Comparison of ENCODE assay signal across 3 fruit fly cellular contexts in genomic region chr2L:3100812-3101211, dm6.
A peak's percentile ranks its signal among the peaks of the same experiment; 100 is the strongest.
TF ChIP-seq lines count a peak whose summit lies in the region.

No protein-coding gene starts in this region.

- no peak for TF ChIP-seq CTCF in whole organism, embryonic (GFP tag; optimal IDR thresholded peaks at IDR 0.05; lab: Kevin White, UChicago)

TF ChIP-seq in whole organism, embryonic, 481 proteins besides CTCF, POLR2A, EP300 and RAD21 (continues in another document):
- 0 out of 2 replicates have a peak, but pooled peaks have one; percentile 8 for TF ChIP-seq CG9932 (GFP tag; IDR thresholded peaks at IDR 0.05; lab: Robert Waterston, UW)
- no peak for TF ChIP-seq NFAT (GFP tag; IDR thresholded peaks at IDR 0.05; lab: Robert Waterston, UW)
- TF ChIP-seq lmd (GFP tag; IDR thresholded peaks at IDR 0.05; lab: Robert Waterston, UW): peak; percentile 60; the same call in 1 of the 2 replicates
- TF ChIP-seq pfk (GFP tag; optimal IDR thresholded peaks at IDR 0.05; lab: Kevin White, UChicago): no peak
- peak; percentile 7 for TF ChIP-seq CG10274 (GFP tag; optimal IDR thresholded peaks at IDR 0.05; lab: Kevin White, UChicago)
- no peak for TF ChIP-seq Hmr (GFP tag; optimal IDR thresholded peaks at IDR 0.05; lab: Kevin White, UChicago)
- TF ChIP-seq gcm2 (GFP tag; optimal IDR thresholded peaks at IDR 0.05; lab: Kevin White, UChicago): no peak
- no peak for TF ChIP-seq CG3995 (GFP tag; optimal IDR thresholded peaks at IDR 0.05; lab: Kevin White, UChicago)
- TF ChIP-seq CG13624 (GFP tag; optimal IDR thresholded peaks at IDR 0.05; lab: Kevin White, UChicago): peak; percentile 16
- peak; percentile 1 for TF ChIP-seq CG12071 (GFP tag; optimal IDR thresholded peaks at IDR 0.05; lab: Kevin White, UChicago)
- TF ChIP-seq fd96Cb (tag; optimal IDR thresholded peaks at IDR 0.05; lab: Kevin White, UChicago): peak; percentile 56
- 0 out of 3 replicates have a peak, but pooled peaks have one; percentile 27 for TF ChIP-seq jigr1 (GFP tag; IDR thresholded peaks at IDR 0.05; lab: Robert Waterston, UW)
- TF ChIP-seq H2.0 (GFP tag; IDR thresholded peaks at IDR 0.05; lab: Robert Waterston, UW): peak; percentile 62
- TF ChIP-seq esg (GFP tag; conservative IDR thresholded peaks at IDR 0.05; lab: Robert Waterston, UW): peak; percentile 53; the same call in 1 of the 2 replicates
- TF ChIP-seq CG1602 (GFP tag; optimal IDR thresholded peaks at IDR 0.05; lab: Kevin White, UChicago): peak; percentile 27
- TF ChIP-seq Ptx1 (GFP tag; IDR thresholded peaks at IDR 0.05; lab: Robert Waterston, UW): peak; percentile 76
- TF ChIP-seq sd (tag; optimal IDR thresholded peaks at IDR 0.05; lab: Kevin White, UChicago): no peak
- no peak; the same call in 1 of the 2 replicates for TF ChIP-seq CG1024 (GFP tag; IDR thresholded peaks at IDR 0.05; lab: Robert Waterston, UW)
- no peak; the same call in 1 of the 2 replicates for TF ChIP-seq danr (GFP tag; IDR thresholded peaks at IDR 0.05; lab: Robert Waterston, UW)
- no peak for TF ChIP-seq CG1832 (GFP tag; optimal IDR thresholded peaks at IDR 0.05; lab: Kevin White, UChicago)
- TF ChIP-seq CG8388 (GFP tag; optimal IDR thresholded peaks at IDR 0.05; lab: Kevin White, UChicago): peak; percentile 25
- TF ChIP-seq CG11398 (GFP tag; optimal IDR thresholded peaks at IDR 0.05; lab: Kevin White, UChicago): no peak
- no peak for TF ChIP-seq ERR (GFP tag; optimal IDR thresholded peaks at IDR 0.05; lab: Kevin White, UChicago)
- TF ChIP-seq CG12744 (GFP tag; optimal IDR thresholded peaks at IDR 0.05; lab: Kevin White, UChicago): no peak
- no peak for TF ChIP-seq CG1529 (GFP tag; optimal IDR thresholded peaks at IDR 0.05; lab: Kevin White, UChicago)
- TF ChIP-seq CG33557 (GFP tag; optimal IDR thresholded peaks at IDR 0.05; lab: Kevin White, UChicago): no peak
- TF ChIP-seq Hr51 (GFP tag; optimal IDR thresholded peaks at IDR 0.05; lab: Kevin White, UChicago): peak in 1 of 2 experiments; percentile 69
- no peak for TF ChIP-seq chn (GFP tag; optimal IDR thresholded peaks at IDR 0.05; lab: Kevin White, UChicago)
- peak; percentile 52 for TF ChIP-seq CG31441 (GFP tag; IDR thresholded peaks at IDR 0.05; lab: Robert Waterston, UW)
- TF ChIP-seq Tbp (GFP tag; optimal IDR thresholded peaks at IDR 0.05; lab: Kevin White, UChicago): no peak

TF ChIP-seq in whole organism, prepupa, 60 proteins besides CTCF, POLR2A, EP300 and RAD21 (continues in another document):
- TF ChIP-seq Eip75B (GFP tag; optimal IDR thresholded peaks at IDR 0.05; lab: Kevin White, UChicago): no peak
- no peak for TF ChIP-seq esn (GFP tag; optimal IDR thresholded peaks at IDR 0.05; lab: Kevin White, UChicago)
- no peak for TF ChIP-seq fd59A (GFP tag; optimal IDR thresholded peaks at IDR 0.05; lab: Kevin White, UChicago)
- no peak for TF ChIP-seq CG16779 (tag; optimal IDR thresholded peaks at IDR 0.05; lab: Kevin White, UChicago)
- no peak for TF ChIP-seq vri (GFP tag; optimal IDR thresholded peaks at IDR 0.05; lab: Kevin White, UChicago)
- no peak for TF ChIP-seq CG8319 (GFP tag; optimal IDR thresholded peaks at IDR 0.05; lab: Kevin White, UChicago)
- no peak for TF ChIP-seq fkh (GFP tag; optimal IDR thresholded peaks at IDR 0.05; lab: Kevin White, UChicago)
- no peak for TF ChIP-seq pdm3 (GFP tag; optimal IDR thresholded peaks at IDR 0.05; lab: Kevin White, UChicago)
- no peak for TF ChIP-seq Met (GFP tag; optimal IDR thresholded peaks at IDR 0.05; lab: Kevin White, UChicago)
- no peak for TF ChIP-seq Smox (GFP tag; optimal IDR thresholded peaks at IDR 0.05; lab: Kevin White, UChicago)
- no peak for TF ChIP-seq dsx (GFP tag; optimal IDR thresholded peaks at IDR 0.05; lab: Kevin White, UChicago; ENCODE audit: poor library complexity, severe bottlenecking)
- TF ChIP-seq dac (GFP tag; optimal IDR thresholded peaks at IDR 0.05; lab: Kevin White, UChicago): no peak
- no peak for TF ChIP-seq CG10669 (GFP tag; optimal IDR thresholded peaks at IDR 0.05; lab: Kevin White, UChicago)
- TF ChIP-seq CG4318 (GFP tag; optimal IDR thresholded peaks at IDR 0.05; lab: Kevin White, UChicago): no peak
- no peak for TF ChIP-seq CG6808 (GFP tag; optimal IDR thresholded peaks at IDR 0.05; lab: Kevin White, UChicago)
- TF ChIP-seq acj6 (GFP tag; optimal IDR thresholded peaks at IDR 0.05; lab: Kevin White, UChicago): no peak
- TF ChIP-seq ss (GFP tag; optimal IDR thresholded peaks at IDR 0.05; lab: Kevin White, UChicago): no peak
- no peak for TF ChIP-seq spab (GFP tag; optimal IDR thresholded peaks at IDR 0.05; lab: Kevin White, UChicago)
- peak; percentile 68 for TF ChIP-seq CG15336 (GFP tag; IDR thresholded peaks at IDR 0.05; lab: Robert Waterston, UW)
- no peak for TF ChIP-seq CG3919 (GFP tag; optimal IDR thresholded peaks at IDR 0.05; lab: Kevin White, UChicago)
- TF ChIP-seq cyc (GFP tag; optimal IDR thresholded peaks at IDR 0.05; lab: Kevin White, UChicago): no peak
- TF ChIP-seq Sox15 (GFP tag; optimal IDR thresholded peaks at IDR 0.05; lab: Kevin White, UChicago): no peak
- TF ChIP-seq lz (GFP tag; optimal IDR thresholded peaks at IDR 0.05; lab: Kevin White, UChicago): no peak
- no peak for TF ChIP-seq Eip93F (GFP tag; optimal IDR thresholded peaks at IDR 0.05; lab: Kevin White, UChicago)
- peak; percentile 38; the same call in 1 of the 3 replicates for TF ChIP-seq CG6163 (GFP tag; IDR thresholded peaks at IDR 0.05; lab: Robert Waterston, UW)
- TF ChIP-seq CG8632 (GFP tag; optimal IDR thresholded peaks at IDR 0.05; lab: Kevin White, UChicago): no peak
- peak; percentile 50 for TF ChIP-seq Hr4 (GFP tag; optimal IDR thresholded peaks at IDR 0.05; lab: Kevin White, UChicago)
- TF ChIP-seq achi (GFP tag; optimal IDR thresholded peaks at IDR 0.05; lab: Kevin White, UChicago): no peak
- TF ChIP-seq CG6792 (GFP tag; optimal IDR thresholded peaks at IDR 0.05; lab: Kevin White, UChicago): no peak
- peak in 1 of 2 experiments; percentile 0 for TF ChIP-seq salr (GFP tag; optimal IDR thresholded peaks at IDR 0.05; lab: Kevin White, UChicago)
- peak; percentile 44 for TF ChIP-seq CG32006 (GFP tag; optimal IDR thresholded peaks at IDR 0.05; lab: Kevin White, UChicago)
- TF ChIP-seq CG6276 (GFP tag; optimal IDR thresholded peaks at IDR 0.05; lab: Kevin White, UChicago): peak; percentile 15
- TF ChIP-seq CG11294 (GFP tag; IDR thresholded peaks at IDR 0.05; lab: Robert Waterston, UW): no peak
- TF ChIP-seq Gug (GFP tag; IDR thresholded peaks at IDR 0.05; lab: Robert Waterston, UW): no peak

TF ChIP-seq in whole organism, pupa, 21 proteins besides CTCF, POLR2A, EP300 and RAD21:
- TF ChIP-seq CG15710 (tag; optimal IDR thresholded peaks at IDR 0.05; lab: Kevin White, UChicago) (no peak), CG8159 (tag; optimal IDR thresholded peaks at IDR 0.05; lab: Kevin White, UChicago) (no peak), Pif1A (GFP tag; optimal IDR thresholded peaks at IDR 0.05; lab: Kevin White, UChicago) (no peak), CG14655 (GFP tag; optimal IDR thresholded peaks at IDR 0.05; lab: Kevin White, UChicago) (no peak), CG4496 (GFP tag; IDR thresholded peaks at IDR 0.05; lab: Robert Waterston, UW) (0 out of 3 replicates have a peak, but pooled peaks have one; percentile 42), CG32121 (GFP tag; IDR thresholded peaks at IDR 0.05; lab: Robert Waterston, UW) (peak; percentile 73), fd96Ca (GFP tag; IDR thresholded peaks at IDR 0.05; lab: Robert Waterston, UW) (no peak), CG8301 (tag; optimal IDR thresholded peaks at IDR 0.05; lab: Kevin White, UChicago) (peak; percentile 2), CG17806 (tag; optimal IDR thresholded peaks at IDR 0.05; lab: Kevin White, UChicago) (no peak), Ets98B (GFP tag; IDR thresholded peaks at IDR 0.05; lab: Robert Waterston, UW) (peak; percentile 20; the same call in 1 of the 2 replicates)
TF ChIP-seq in whole organism, pupa: peak in this region for 4.

Comparison
In these comparisons a context has a peak if more than half of its experiments do, and no peak if none do; other contexts are left out.
1. Of the 7 proteins assayed by ChIP-seq in both whole organism, embryonic and whole organism, prepupa: peak only in whole organism, embryonic: Blimp-1, Gug and Sox102F; only in whole organism, prepupa: none; in both: none; in neither: 4.